Fruit fly (Drosophila melanogaster): ENCODE data around the gene CG6980.

Gene CG6980

DNA sequence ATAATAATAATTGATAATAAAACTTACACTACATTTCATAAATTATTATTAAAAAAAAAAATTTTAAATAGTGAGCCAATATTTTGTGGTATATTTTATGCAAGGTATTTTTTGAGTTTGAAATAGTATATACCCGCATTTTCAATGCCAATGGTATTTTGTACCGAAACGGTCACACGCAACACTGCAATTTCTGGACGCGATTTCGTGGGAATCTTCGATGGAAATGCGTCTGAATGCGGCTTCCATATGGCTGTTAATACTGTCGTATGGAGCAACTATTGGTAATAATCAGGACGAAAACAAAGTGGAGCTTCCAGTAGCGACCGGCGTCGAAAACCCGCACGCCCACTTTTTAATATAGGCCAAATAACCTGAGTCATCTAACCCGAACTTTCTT is 44.0 kb downstream of the CG6980 start, which contains the start of gene Nct (continued):
- TF ChIP-seq YL-1 (GFP tag; optimal IDR thresholded peaks at IDR 0.05) = peak; percentile 43
- no peak for TF ChIP-seq CG4820 (GFP tag; optimal IDR thresholded peaks at IDR 0.05)
- TF ChIP-seq amos (GFP tag; IDR thresholded peaks at IDR 0.05; ENCODE audit: partially characterized antibody) = no peak
- no peak for TF ChIP-seq CG15269 (tag; optimal IDR thresholded peaks at IDR 0.05)
- TF ChIP-seq CG9797 (GFP tag; optimal IDR thresholded peaks at IDR 0.05) = peak; percentile 72
- no peak for TF ChIP-seq CG10543 (GFP tag; optimal IDR thresholded peaks at IDR 0.05)
- TF ChIP-seq CG10267 (tag; optimal IDR thresholded peaks at IDR 0.05) = peak; percentile 17
- TF ChIP-seq gsb-n (tag; optimal IDR thresholded peaks at IDR 0.05) = no peak
- no peak for TF ChIP-seq CG17328 (GFP tag; IDR thresholded peaks at IDR 0.05)
- TF ChIP-seq CG15011 (GFP tag; optimal IDR thresholded peaks at IDR 0.05) = no peak
- TF ChIP-seq CG12071 (GFP tag; optimal IDR thresholded peaks at IDR 0.05) = no peak
- TF ChIP-seq Fer2 (tag; optimal IDR thresholded peaks at IDR 0.05) = no peak
- no peak for TF ChIP-seq sim (GFP tag; IDR thresholded peaks at IDR 0.05)
- no peak for TF ChIP-seq CG6683 (GFP tag; optimal IDR thresholded peaks at IDR 0.05)
- TF ChIP-seq CG2678 (tag; optimal IDR thresholded peaks at IDR 0.05) = no peak
- no peak for TF ChIP-seq Dbx (GFP tag; IDR thresholded peaks at IDR 0.05)
- no peak for TF ChIP-seq bigmax (GFP tag; optimal IDR thresholded peaks at IDR 0.05)
- no peak for TF ChIP-seq NC2β (GFP tag; optimal IDR thresholded peaks at IDR 0.05)
- TF ChIP-seq Hand (GFP tag; optimal IDR thresholded peaks at IDR 0.05) = no peak
- no peak for TF ChIP-seq CG1832 (GFP tag; optimal IDR thresholded peaks at IDR 0.05)
- TF ChIP-seq tna (GFP tag; IDR thresholded peaks at IDR 0.05; ENCODE audit: partially characterized antibody) = no peak
- TF ChIP-seq Lpt (GFP tag; optimal IDR thresholded peaks at IDR 0.05) = no peak
- TF ChIP-seq CG13287 (GFP tag; IDR thresholded peaks at IDR 0.05; ENCODE audit: partially characterized antibody) = peak; percentile 35; the same call in 1 of the 2 replicates
- no peak for TF ChIP-seq CG18599 (GFP tag; optimal IDR thresholded peaks at IDR 0.05)
- TF ChIP-seq CG7928 (GFP tag; optimal IDR thresholded peaks at IDR 0.05) = no peak
- TF ChIP-seq NFAT (GFP tag; IDR thresholded peaks at IDR 0.05) = no peak
- TF ChIP-seq Dek (tag; optimal IDR thresholded peaks at IDR 0.05) = no peak
- TF ChIP-seq dysf (GFP tag; IDR thresholded peaks at IDR 0.05) = no peak
- TF ChIP-seq Sry-δ (GFP tag; optimal IDR thresholded peaks at IDR 0.05) = no peak
- no peak for TF ChIP-seq wor (GFP tag; IDR thresholded peaks at IDR 0.05)
- no peak for TF ChIP-seq CG8944 (GFP tag; optimal IDR thresholded peaks at IDR 0.05)
- no peak for TF ChIP-seq Rfx (GFP tag; IDR thresholded peaks at IDR 0.05)
- TF ChIP-seq Dip2 (GFP tag; IDR thresholded peaks at IDR 0.05) = no peak
- no peak for TF ChIP-seq Rx (GFP tag; IDR thresholded peaks at IDR 0.05)
- peak; percentile 1 for TF ChIP-seq kay (GFP tag; optimal IDR thresholded peaks at IDR 0.05)
- TF ChIP-seq CG17829 (tag; optimal IDR thresholded peaks at IDR 0.05) = peak; percentile 1
- no peak for TF ChIP-seq CG8765 (GFP tag; IDR thresholded peaks at IDR 0.05)
- TF ChIP-seq mld (GFP tag; IDR thresholded peaks at IDR 0.05; ENCODE audit: partially characterized antibody) = no peak
- TF ChIP-seq CG10979 (tag; optimal IDR thresholded peaks at IDR 0.05) = no peak
- TF ChIP-seq Nf-YA (GFP tag; IDR thresholded peaks at IDR 0.05) = no peak
- peak; percentile 38 for TF ChIP-seq CG14710 (tag; optimal IDR thresholded peaks at IDR 0.05)
- TF ChIP-seq CG6175 (GFP tag; IDR thresholded peaks at IDR 0.05) = no peak
- TF ChIP-seq CG7745 (tag; optimal IDR thresholded peaks at IDR 0.05) = no peak
- no peak for TF ChIP-seq chn (GFP tag; optimal IDR thresholded peaks at IDR 0.05)
- no peak for TF ChIP-seq CG15514 (GFP tag; optimal IDR thresholded peaks at IDR 0.05)
- TF ChIP-seq CG1024 (GFP tag; IDR thresholded peaks at IDR 0.05) = no peak
- no peak for TF ChIP-seq B-H1 (GFP tag; IDR thresholded peaks at IDR 0.05)
- TF ChIP-seq Dll (GFP tag; IDR thresholded peaks at IDR 0.05; ENCODE audit: partially characterized antibody) = 0 out of 4 replicates have a peak, but pooled peaks have one; percentile 15
- TF ChIP-seq dimm (GFP tag; IDR thresholded peaks at IDR 0.05) = no peak
- TF ChIP-seq schlank (tag; optimal IDR thresholded peaks at IDR 0.05) = no peak
- TF ChIP-seq chif (GFP tag; optimal IDR thresholded peaks at IDR 0.05) = no peak

Data from whole organism, embryonic.